Worm (Caenorhabditis elegans) whole organism, L2 larva: ENCODE results near the gene T22D1.8.

ENCODE experiments used
- lin-13 ChIP-seq: fragments of 150-350 bp; optimal IDR thresholded peaks from 2 replicates; lab custom pipeline; 2014; ENCODE audit warnings: missing biosample characterization, missing genetic modification reagents, missing genetic modification characterization
- unc-39 ChIP-seq: fragments of 150-350 bp; optimal IDR thresholded peaks from 2 replicates; lab custom pipeline; 2014; ENCODE audit warnings: missing biosample characterization, missing genetic modification characterization
- ztf-4 ChIP-seq: fragments of 150-350 bp; optimal IDR thresholded peaks from 2 replicates; lab custom pipeline; 2014; ENCODE audit warnings: missing biosample characterization, missing genetic modification characterization

- TF ChIP-seq lin-13 (GFP tag; lab: Kevin White, UChicago) (no peak), unc-39 (tag; lab: Kevin White, UChicago) (no peak), ztf-4 (tag; lab: Kevin White, UChicago) (no peak)
Measured at ce11 chrIV:6941101-6941500, 35.0 kb upstream of the T22D1.8 start.
